Fruit fly (Drosophila melanogaster) Kc167 (cell line): ENCODE measurements around the gene sqh.

Source experiments
- Myc ChIP-seq: fragments of >200 bp; optimal IDR thresholded peaks from 2 replicates; lab custom pipeline; 2017; ENCODE audit warnings: missing external identifiers
- Sin3A ChIP-seq: fragments of >200 bp; optimal IDR thresholded peaks from 2 replicates; lab custom pipeline; 2018; ENCODE audit warnings: missing external identifiers
- h ChIP-seq: fragments of >200 bp; optimal IDR thresholded peaks from 3 replicates; lab custom pipeline; 2018; ENCODE audit warnings: missing external identifiers
- insv ChIP-seq: fragments of >200 bp; optimal IDR thresholded peaks from 3 replicates; lab custom pipeline; 2018; ENCODE audit warnings: missing external identifiers
- psq ChIP-seq: fragments of >200 bp; optimal IDR thresholded peaks from 2 replicates; lab custom pipeline; 2017; ENCODE audit warnings: missing external identifiers
- ttk ChIP-seq: sonication (Bioruptor generic); optimal IDR thresholded peaks from 2 replicates; lab custom pipeline; 2017; ENCODE audit warnings: missing external identifiers

The sqh gene

DNA sequence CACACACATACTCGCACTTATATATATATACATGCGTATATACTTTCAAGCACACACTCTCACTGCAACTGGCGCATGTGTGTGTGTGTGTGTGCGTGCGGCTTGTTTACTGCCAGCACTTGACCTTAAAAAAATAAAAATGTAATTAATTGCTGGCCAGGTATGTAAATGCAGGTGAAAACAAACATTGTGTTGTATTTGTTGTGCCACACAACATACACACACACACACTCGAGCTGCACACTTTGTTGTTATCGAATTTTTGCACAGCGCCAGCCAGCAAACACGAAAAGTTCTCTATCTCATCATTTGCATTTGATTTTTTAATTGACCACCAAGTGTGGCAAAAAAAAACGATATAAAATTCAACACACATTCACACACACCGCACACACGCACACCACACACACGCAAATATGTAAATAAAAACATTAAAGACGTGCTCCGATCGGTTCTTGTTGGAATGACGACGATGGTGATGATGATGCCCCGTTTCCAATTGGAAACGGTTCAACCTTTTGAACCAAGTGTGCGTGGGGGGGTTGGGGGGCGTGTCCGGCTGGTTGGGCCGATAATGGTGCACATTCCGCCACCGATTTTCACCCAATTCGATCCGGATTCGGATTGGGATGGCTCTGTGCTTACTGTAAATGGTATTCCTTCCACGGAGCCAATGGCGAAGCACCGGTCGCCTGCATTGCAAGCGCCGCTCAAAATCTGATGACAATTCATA is 29.8 kb upstream of the sqh start:
- no peak for TF ChIP-seq h (lab: Kevin White, UChicago)
- TF ChIP-seq Myc (lab: Kevin White, UChicago): no peak
- TF ChIP-seq psq: no peak
- TF ChIP-seq insv (lab: Kevin White, UChicago): no peak
- TF ChIP-seq Sin3A: no peak
- no peak for TF ChIP-seq ttk

DNA sequence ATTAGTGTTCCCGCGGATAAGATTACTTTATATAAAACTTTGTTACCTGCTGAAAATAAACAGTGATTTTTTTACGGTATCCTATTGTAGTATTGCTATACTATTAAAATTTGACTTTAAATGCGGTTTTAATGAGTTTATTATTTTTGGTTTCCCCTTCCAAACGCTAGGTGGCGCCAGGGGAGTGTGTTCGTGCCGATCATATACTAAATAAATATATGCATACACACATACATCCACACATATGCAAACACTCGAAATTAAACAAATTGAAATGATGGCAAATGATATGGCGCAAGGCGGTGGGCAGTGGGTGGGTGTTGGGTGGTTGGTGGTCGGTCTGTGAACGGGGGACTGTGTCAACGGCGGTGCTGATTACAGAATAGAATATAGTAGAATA is 28.8 kb upstream of the sqh start:
- TF ChIP-seq psq (no peak), Myc (lab: Kevin White, UChicago) (no peak), insv (lab: Kevin White, UChicago) (no peak), Sin3A (no peak), h (lab: Kevin White, UChicago) (no peak), ttk (no peak)

DNA sequence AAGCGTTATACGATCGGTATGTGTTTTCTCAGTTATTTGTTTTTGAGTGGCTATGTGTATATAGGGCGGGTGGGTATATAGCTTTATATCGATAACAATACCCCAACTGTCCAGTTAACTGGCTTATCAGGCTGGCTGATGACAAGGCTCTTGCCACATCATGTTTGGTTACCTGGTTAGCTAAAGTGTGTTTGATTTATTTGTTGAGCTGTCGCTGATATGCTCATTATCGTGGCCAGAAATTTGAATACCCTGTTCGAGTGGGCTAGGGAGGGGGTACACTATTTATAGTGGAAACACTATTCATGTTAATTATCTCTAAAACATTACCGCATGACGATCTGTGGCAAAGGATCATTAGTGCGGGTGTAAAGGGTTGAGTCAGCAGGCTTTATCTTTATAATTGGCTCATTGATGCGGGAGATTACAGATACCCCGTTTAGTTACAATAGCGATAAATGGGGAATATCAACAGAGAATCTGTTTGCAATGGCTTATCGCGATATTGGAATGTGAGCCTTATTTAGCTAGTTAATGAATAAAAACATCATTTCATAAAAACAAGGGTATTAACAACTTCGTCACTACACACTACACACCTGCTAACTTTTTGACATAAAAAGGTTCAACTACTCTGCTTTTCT is 28.1 kb upstream of the sqh start:
- TF ChIP-seq ttk (no peak), Myc (lab: Kevin White, UChicago) (no peak), insv (lab: Kevin White, UChicago) (no peak)

DNA sequence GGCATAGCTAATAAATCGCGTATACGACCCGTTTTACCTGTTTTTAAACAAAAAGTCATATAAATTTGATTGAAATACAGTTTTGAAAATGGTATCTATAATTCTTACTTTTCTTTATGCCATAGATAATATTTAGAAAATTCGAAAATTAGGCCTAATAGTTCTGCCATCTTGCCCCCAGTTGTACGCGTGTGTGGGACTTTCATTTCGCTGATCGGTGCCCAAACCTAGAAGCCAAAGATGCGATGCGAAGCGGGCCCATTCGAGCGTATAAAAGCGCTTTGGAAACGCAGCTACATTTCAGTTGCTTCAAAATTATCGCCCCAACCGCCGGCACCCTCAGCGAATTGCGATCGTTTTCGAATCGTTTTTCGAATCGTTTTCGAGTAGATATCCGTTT is 12.1 kb upstream of the sqh start, which contains the start of gene CG14445:
CG14445 (plus strand) TSS at position 301 of the 400 bp plus-strand sequence.
- TF ChIP-seq h (lab: Kevin White, UChicago) (no peak), Myc (lab: Kevin White, UChicago) (no peak), psq (no peak), Sin3A (no peak), insv (lab: Kevin White, UChicago) (no peak), ttk (no peak)

DNA sequence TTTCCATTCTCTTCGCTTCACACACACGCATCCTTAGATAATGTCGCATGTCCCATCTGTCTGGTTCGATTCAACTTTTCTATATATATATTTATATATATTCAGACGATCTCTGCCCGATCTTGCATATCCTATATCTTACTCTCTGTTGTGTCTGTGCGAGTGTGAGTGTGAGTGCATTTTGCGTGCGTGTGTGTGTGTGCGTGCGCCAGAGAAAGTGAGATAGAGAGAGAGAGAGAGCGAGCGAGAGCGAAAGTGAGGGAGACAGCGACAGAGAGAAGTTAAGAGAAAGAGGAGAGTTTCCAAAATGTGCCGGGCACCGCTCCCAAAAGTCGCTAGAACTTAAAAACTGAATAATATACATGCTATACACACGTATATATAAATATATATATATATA is 6.8 kb upstream of the sqh start:
- TF ChIP-seq insv (lab: Kevin White, UChicago): no peak
- no peak for TF ChIP-seq Sin3A
- TF ChIP-seq psq: no peak
- TF ChIP-seq h (lab: Kevin White, UChicago): no peak
- no peak for TF ChIP-seq Myc (lab: Kevin White, UChicago)
- TF ChIP-seq ttk: no peak

DNA sequence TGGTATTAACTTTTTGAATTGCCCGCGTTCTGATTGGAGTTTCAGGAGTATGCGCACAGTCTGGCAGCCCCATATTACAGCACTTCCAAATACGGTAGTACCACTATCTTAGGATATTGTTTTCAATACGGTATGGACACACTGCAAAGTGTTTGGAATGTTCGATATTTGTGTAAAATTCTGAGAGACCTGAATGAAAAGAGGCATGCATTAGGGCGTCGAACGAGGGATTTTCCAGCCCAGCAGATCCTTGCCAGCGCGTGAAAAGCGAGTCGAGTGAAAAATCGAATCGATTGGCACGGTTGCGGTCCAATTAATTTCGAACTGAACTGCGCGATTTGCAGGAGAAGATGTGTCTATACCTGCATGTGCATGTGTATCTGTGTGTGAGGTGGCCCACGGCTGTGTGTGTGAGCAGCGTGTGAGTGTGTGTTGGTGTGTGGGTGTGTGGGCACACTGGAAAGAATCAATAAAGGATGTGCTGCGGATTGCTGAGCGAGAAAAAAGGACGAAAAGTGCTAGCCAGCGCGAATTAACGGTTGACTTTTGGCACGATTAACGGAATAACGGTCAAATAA is 621 bp upstream of the sqh start, which contains the start of gene dtn:
dtn (plus strand) TSS at position 176 of the 578 bp plus-strand sequence.
- TF ChIP-seq psq (no peak), ttk (no peak), insv (lab: Kevin White, UChicago) (no peak), Sin3A (no peak), Myc (lab: Kevin White, UChicago) (no peak)

DNA sequence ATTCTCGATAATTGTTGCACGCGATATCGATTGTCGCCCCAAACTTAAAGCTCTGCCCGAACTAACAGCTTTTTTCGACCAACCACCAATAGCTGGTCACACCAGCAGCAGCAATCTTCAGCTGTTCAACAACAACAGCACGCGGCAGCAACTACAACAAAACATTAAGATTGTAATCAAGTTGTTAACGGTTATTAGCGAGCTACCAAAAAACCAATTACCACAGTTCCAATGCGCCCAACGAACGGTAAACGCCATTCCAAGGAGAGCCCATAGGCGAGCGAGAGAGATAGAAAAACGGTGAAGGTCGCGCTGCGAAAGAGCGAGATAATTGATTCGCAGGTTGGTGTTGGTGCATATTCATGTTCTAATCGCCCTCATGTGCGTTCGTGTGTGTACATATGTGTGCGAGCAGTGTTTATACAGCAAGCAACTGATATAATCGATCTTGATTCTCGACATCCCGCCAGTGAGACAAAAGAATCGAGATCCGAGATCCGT is 5.0 kb downstream of the sqh start, which contains the start of gene Efr:
Efr (plus strand) TSS at position 113 of the 501 bp plus-strand sequence.
- TF ChIP-seq h (lab: Kevin White, UChicago): no peak
- TF ChIP-seq ttk: no peak
- no peak for TF ChIP-seq psq
- TF ChIP-seq insv (lab: Kevin White, UChicago): no peak
- no peak for TF ChIP-seq Myc (lab: Kevin White, UChicago)
- TF ChIP-seq Sin3A: no peak

DNA sequence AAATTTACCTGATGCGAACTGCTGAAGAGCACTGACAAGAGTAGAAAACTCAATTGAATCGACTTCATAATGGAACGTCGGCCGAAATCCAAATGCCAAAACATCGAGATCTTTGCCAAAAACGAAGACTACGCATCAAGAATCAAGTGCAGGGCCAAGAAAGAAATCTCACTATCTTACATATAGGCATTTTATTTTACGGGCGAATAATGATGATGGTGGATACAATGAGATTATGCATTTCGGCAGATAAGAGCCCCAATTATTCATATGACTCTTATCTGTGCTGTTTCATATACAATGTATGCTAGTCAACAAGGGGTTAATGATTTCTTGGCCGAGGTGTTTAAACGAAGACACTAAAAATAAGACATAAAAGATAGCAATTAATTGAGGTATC is 5.7 kb downstream of the sqh start, which contains the start of gene Btnd:
Btnd (minus strand) TSS at position 101 of the 400 bp plus-strand sequence.
- TF ChIP-seq psq (no peak), Myc (lab: Kevin White, UChicago) (no peak), insv (lab: Kevin White, UChicago) (no peak), ttk (no peak), Sin3A (no peak), h (lab: Kevin White, UChicago) (no peak)

DNA sequence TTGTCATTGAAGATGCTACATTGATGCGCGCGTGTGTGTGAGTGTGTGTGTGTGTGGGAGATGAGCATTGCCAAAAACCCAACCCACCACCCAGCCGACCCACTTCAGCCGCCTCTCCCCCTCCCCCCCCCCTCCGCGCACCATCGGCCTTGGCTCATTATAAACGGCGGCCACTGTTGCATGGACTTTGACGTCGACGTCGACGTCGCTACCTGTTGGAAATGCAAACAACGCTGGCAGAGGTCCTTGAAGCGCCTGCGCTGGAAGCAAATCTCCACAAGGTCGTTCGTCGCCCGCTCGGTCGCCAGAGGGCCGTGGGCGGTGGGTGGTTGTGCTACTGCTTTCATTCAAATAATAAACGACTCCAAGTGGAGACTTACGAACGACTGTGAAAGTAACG is 8.3 kb downstream of the sqh start:
- no peak for TF ChIP-seq Sin3A
- TF ChIP-seq ttk: no peak
- no peak for TF ChIP-seq psq
- no peak for TF ChIP-seq h (lab: Kevin White, UChicago)
- no peak for TF ChIP-seq Myc (lab: Kevin White, UChicago)
- TF ChIP-seq insv (lab: Kevin White, UChicago): no peak

DNA sequence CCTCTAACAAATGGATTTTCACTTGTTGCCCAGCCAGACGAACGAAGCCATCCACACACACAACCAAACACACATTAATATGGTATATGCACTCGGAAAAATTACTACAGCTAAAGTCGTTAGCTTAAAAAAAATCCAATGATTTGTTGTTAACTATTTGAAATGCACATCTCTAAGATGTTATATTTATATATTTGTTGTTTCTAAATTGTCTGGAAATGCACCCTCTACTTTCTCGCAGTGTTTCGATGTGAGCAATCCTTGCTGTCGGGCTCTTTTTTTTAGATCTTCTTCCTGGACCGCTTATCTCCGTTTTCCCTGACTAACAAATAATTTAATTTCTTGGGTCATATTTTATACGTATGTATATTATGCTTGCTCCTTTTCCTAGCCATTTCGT is 19.8 kb downstream of the sqh start:
- no peak for TF ChIP-seq insv (lab: Kevin White, UChicago)
- TF ChIP-seq Myc (lab: Kevin White, UChicago): no peak
- TF ChIP-seq ttk: no peak
- no peak for TF ChIP-seq h (lab: Kevin White, UChicago)
- TF ChIP-seq Sin3A: no peak
- no peak for TF ChIP-seq psq

DNA sequence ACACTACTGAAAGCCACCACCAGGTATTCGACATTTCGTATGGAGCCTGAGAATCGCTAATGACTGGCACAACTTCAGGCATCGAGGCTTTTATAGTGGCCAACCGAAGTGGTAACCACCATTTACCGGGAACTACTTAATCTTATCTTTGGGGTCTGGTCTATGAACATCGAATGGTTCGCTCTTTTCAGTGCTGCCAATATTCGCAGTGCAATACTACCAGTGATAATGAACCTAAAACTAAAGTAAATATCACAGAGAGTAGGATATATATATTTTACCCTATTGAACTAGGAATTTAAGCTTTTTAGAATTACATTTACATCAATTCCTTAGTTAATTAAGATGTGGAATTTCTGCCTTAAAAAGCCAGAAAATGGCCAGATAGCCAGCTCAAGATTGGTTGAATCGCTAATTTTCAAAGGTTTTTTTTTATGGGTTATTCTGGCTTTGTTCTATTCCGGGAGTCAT is 22.4 kb downstream of the sqh start, which contains the start of gene vanin-like:
vanin-like (minus strand) TSS at position 51 of the 471 bp plus-strand sequence.
- TF ChIP-seq psq (no peak), Myc (lab: Kevin White, UChicago) (no peak), h (lab: Kevin White, UChicago) (no peak), Sin3A (no peak), ttk (no peak), insv (lab: Kevin White, UChicago) (no peak)

DNA sequence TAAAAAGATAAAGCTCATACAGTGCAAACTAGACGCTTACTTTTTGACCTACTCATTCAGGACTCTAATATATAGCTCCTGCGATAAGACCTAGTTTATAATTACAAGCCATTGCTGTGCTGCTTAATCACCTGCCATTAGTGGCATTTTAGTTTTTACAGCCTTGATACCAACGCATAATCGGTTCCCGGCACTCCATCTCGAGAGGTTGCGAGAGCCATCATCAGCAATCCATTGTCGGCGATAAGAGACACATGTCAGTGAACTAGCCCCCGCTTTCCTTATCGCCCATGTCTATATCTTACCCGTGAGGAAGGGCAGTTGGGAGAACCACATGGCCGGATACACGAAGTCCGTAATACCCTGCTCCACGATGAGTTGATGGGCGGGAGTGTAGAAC is 23.5 kb downstream of the sqh start:
- TF ChIP-seq h (lab: Kevin White, UChicago) (no peak), psq (no peak), insv (lab: Kevin White, UChicago) (no peak), Myc (lab: Kevin White, UChicago) (no peak), ttk (no peak)
